Fruit fly (Drosophila melanogaster) whole organism: ENCODE data around the gene CG34026.

Experiments
- CG8478 ChIP-seq: fragments of >200 bp; optimal IDR thresholded peaks from 2 replicates; lab custom pipeline; 2018; ENCODE audit warnings: inconsistent platforms
- Dll ChIP-seq: fragments of >200 bp; optimal IDR thresholded peaks from 2 replicates; lab custom pipeline; 2017
- EcR ChIP-seq, 2 experiments: fragments of >200 bp; optimal IDR thresholded peaks; 2 replicates each; lab custom pipeline; 2017; ENCODE audit warnings: missing biosample characterization in 2 of 2, missing genetic modification characterization in 2 of 2, missing genetic modification reagents in 2 of 2
- pan ChIP-seq: fragments of >200 bp; optimal IDR thresholded peaks from 2 replicates; lab custom pipeline; 2017
- psq ChIP-seq: fragments of >200 bp; optimal IDR thresholded peaks from 2 replicates; lab custom pipeline; 2017
- usp ChIP-seq: fragments of >200 bp; optimal IDR thresholded peaks from 2 replicates; lab custom pipeline; 2017; ENCODE audit warnings: missing biosample characterization, missing genetic modification characterization, mixed read lengths

DNA sequence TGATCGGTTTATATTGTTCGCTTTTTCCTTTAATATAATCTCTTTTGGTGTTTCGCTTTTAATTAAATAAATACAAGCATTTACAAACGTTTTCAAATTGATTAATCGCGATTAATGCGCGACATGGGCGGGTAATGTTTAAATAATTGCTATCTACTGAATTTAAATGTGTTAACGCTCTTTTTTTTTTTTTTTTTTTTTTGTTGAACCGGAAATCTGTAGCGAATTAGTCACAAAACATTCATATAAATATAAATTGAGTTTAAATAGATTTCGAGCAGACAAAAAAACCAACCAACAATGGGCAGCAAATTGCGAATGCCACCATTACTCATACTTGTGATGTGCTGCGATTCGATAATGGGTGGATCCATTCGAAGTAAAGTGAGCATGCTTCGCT is 22.4 kb upstream of the CG34026 start, which contains the start of gene CG34028:
- TF ChIP-seq usp (GFP tag; lab: Kevin White, UChicago) (no peak), pan (lab: Kevin White, UChicago) (no peak), psq (lab: Kevin White, UChicago) (no peak), CG8478 (lab: Kevin White, UChicago) (no peak), EcR (GFP tag; optimal IDR thresholded peaks at IDR 0.05; lab: Kevin White, UChicago) (no peak), Dll (no peak)
